Worm (Caenorhabditis elegans) whole organism, mixed stage, embryonic: ENCODE results near the gene ugt-16.

Source experiments
- blmp-1 ChIP-seq: fragments of 150-350 bp; optimal IDR thresholded peaks from 2 replicates; lab custom pipeline; 2014; ENCODE audit warnings: missing biosample characterization, missing genetic modification characterization
- elt-3 ChIP-seq: fragments of 150-350 bp; optimal IDR thresholded peaks from 2 replicates; lab custom pipeline; 2014; ENCODE audit warnings: missing biosample characterization, missing genetic modification characterization
- mab-5 ChIP-seq: fragments of 150-350 bp; optimal IDR thresholded peaks from 2 replicates; lab custom pipeline; 2014; ENCODE audit warnings: missing biosample characterization, missing genetic modification characterization
- mep-1 ChIP-seq: fragments of 150-350 bp; optimal IDR thresholded peaks from 2 replicates; lab custom pipeline; 2017; ENCODE audit warnings: missing biosample characterization, missing genetic modification reagents, missing genetic modification characterization, inconsistent platforms
- nhr-237 ChIP-seq: fragments of 150-350 bp; optimal IDR thresholded peaks from 2 replicates; lab custom pipeline; 2014; ENCODE audit warnings: missing biosample characterization, missing genetic modification characterization
- nhr-76 ChIP-seq: sonication (generic microtip); optimal IDR thresholded peaks from 2 replicates; lab custom pipeline; 2017; ENCODE audit warnings: missing biosample characterization, missing genetic modification characterization
- pha-4 ChIP-seq: fragments of 150-350 bp; optimal IDR thresholded peaks from 2 replicates; lab custom pipeline; 2018; ENCODE audit warnings: missing biosample characterization, missing genetic modification reagents, missing genetic modification characterization
- snpc-4 ChIP-seq: fragments of 150-350 bp; optimal IDR thresholded peaks from 2 replicates; lab custom pipeline; 2014; ENCODE audit warnings: missing biosample characterization, missing genetic modification characterization
- sptf-1 ChIP-seq: sonication (generic microtip); optimal IDR thresholded peaks from 2 replicates; lab custom pipeline; 2017; ENCODE audit warnings: mild to moderate bottlenecking, missing genetic modification characterization, moderate library complexity, missing compliant biosample characterization
- unc-120 ChIP-seq: sonication (generic microtip); optimal IDR thresholded peaks from 2 replicates; lab custom pipeline; 2017; ENCODE audit warnings: missing genetic modification characterization, missing compliant biosample characterization; ENCODE audit not compliant: poor library complexity, severe bottlenecking
- unc-62 ChIP-seq: fragments of 150-350 bp; optimal IDR thresholded peaks from 2 replicates; lab custom pipeline; 2014; ENCODE audit warnings: missing biosample characterization, missing genetic modification reagents, missing genetic modification characterization
- zip-8 ChIP-seq: fragments of 150-350 bp; optimal IDR thresholded peaks from 2 replicates; lab custom pipeline; 2014; ENCODE audit warnings: missing biosample characterization, missing genetic modification characterization

DNA sequence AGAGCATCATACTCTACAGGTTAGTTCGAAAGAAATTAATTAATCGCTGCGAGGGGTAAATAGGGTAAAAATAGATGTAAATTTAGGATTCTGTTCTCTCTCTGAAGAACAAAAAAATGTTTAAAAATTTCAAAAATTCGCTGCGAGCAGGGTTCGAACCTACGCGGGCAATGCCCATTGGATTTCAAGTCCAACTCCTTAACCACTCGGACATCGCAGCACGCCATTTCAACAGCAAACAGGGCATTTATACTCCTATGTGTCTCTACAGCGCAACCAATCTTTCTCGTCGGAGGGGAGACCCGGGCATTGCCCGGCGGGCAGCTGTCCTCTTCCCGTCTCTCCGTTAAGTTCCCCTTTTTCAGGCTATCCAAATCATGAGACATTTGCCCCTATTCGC lies 44.6 kb upstream of the ugt-16 start:
- TF ChIP-seq unc-62 (GFP tag; lab: Kevin White, UChicago), result peak; percentile 26
- no peak for TF ChIP-seq blmp-1 (tag; lab: Kevin White, UChicago)
- TF ChIP-seq pha-4, result peak; percentile 62
- no peak for TF ChIP-seq snpc-4
- peak; percentile 8 for TF ChIP-seq elt-3 (tag; lab: Kevin White, UChicago)
- peak; percentile 93 for TF ChIP-seq unc-120 (tag; lab: Kevin White, UChicago)
- TF ChIP-seq mep-1, result peak; percentile 76
- TF ChIP-seq sptf-1, result peak; percentile 97
- TF ChIP-seq mab-5 (tag; lab: Kevin White, UChicago), result no peak
- no peak for TF ChIP-seq zip-8 (tag; lab: Kevin White, UChicago)
- TF ChIP-seq nhr-237 (tag; lab: Kevin White, UChicago), result no peak
- no peak for TF ChIP-seq nhr-76 (tag; lab: Kevin White, UChicago)
